Worm (Caenorhabditis elegans): Measurements from ENCODE around the gene K09C4.1.

DNA sequence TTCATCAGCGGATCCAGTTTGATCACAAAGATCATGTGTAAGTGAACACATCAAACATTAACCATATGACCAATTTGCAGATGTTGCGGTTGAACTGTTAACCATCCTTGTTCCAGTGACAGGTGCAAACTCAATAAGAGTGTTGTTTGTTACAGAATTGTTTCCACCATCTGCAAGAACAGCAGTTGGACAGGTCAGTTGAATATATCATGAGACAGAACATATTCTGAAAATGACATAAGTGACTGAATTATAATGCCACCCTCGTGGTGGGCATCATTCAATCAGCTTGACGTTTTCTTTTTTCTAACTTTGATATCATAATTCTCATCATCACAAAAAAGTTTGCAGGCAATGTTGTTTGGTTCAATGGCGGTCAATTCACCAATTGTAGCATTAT is 1.9 kb downstream of the K09C4.1 start:
- TF ChIP-seq zag-1 (tag; optimal IDR thresholded peaks at IDR 0.05) (no peak), fkh-10 (GFP tag; optimal IDR thresholded peaks at IDR 0.05) (no peak), nhr-237 (tag; optimal IDR thresholded peaks at IDR 0.05) (no peak), ztf-11 (tag; optimal IDR thresholded peaks at IDR 0.05) (no peak)

Measured in whole organism, L3 larva.